Fruit fly (Drosophila melanogaster): Measurements from ENCODE around the gene Hsp23.

The Hsp23 gene

DNA sequence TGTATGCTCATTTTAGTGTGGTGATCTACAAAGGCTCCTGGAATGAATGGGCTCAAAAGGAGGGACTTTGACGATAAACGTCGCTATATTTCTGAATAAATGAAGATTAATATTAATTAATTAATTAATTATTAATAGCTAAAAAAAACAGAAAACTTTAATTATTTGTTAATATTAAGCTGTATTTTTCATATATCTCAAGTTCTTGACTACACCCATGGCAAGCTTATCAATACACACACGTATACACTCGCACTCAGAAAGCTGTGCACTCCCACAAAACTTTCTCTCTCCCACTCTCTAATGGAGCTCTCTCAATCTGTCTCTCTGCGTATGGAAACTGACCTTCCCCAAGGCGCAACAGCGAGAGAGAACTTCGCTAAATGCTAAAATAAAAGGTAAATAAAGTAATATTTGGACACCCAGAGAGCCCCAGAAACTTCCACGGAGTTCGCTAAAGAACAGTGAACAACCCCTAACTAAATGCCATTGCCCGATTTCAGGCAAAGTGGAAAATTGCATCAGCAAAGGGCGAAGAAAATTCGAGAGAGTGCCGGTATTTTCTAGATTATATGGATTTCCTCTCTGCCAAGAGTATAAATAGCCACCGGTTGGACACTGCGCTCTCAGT, 8.2 kb upstream of the Hsp23 start (continued):
- TF ChIP-seq Sox100B (GFP tag; optimal IDR thresholded peaks at IDR 0.05): peak; percentile 72
- TF ChIP-seq tll (GFP tag; optimal IDR thresholded peaks at IDR 0.05): no peak
- TF ChIP-seq Rx (GFP tag; IDR thresholded peaks at IDR 0.05): 0 out of 2 replicates have a peak, but pooled peaks have one; percentile 7
- TF ChIP-seq eyg (GFP tag; optimal IDR thresholded peaks at IDR 0.05): no peak
- no peak for TF ChIP-seq pros (GFP tag; optimal IDR thresholded peaks at IDR 0.05)
- TF ChIP-seq sob (GFP tag; IDR thresholded peaks at IDR 0.05): peak; percentile 85
- no peak for TF ChIP-seq pan (optimal IDR thresholded peaks at IDR 0.05)
- peak in 1 of 2 experiments; percentile 50 for TF ChIP-seq pan (GFP tag; optimal IDR thresholded peaks at IDR 0.05 in 1 of 2, IDR thresholded peaks at IDR 0.05 in 1 of 2)
- TF ChIP-seq CG2889 (GFP tag; IDR thresholded peaks at IDR 0.05): no peak
- TF ChIP-seq nau (GFP tag; optimal IDR thresholded peaks at IDR 0.05): peak; percentile 56
- no peak for TF ChIP-seq CG12769 (tag; optimal IDR thresholded peaks at IDR 0.05)
- peak; percentile 84 for TF ChIP-seq CG32532 (GFP tag; IDR thresholded peaks at IDR 0.05)
- TF ChIP-seq CG18011 (GFP tag; optimal IDR thresholded peaks at IDR 0.05): peak; percentile 47
- TF ChIP-seq CG4404 (GFP tag; IDR thresholded peaks at IDR 0.05): peak; percentile 33; the same call in 1 of the 2 replicates
- peak; percentile 52 for TF ChIP-seq CG5180 (GFP tag; optimal IDR thresholded peaks at IDR 0.05)
- peak; percentile 2 for TF ChIP-seq CTCF (GFP tag; optimal IDR thresholded peaks at IDR 0.05)
- TF ChIP-seq CG10654 (GFP tag; optimal IDR thresholded peaks at IDR 0.05): peak; percentile 28
- peak; percentile 30; the same call in 1 of the 2 replicates for TF ChIP-seq sim (GFP tag; IDR thresholded peaks at IDR 0.05)
- TF ChIP-seq nerfin-1 (tag; optimal IDR thresholded peaks at IDR 0.05): peak; percentile 98
- TF ChIP-seq z (GFP tag; IDR thresholded peaks at IDR 0.05): 0 out of 3 replicates have a peak, but pooled peaks have one; percentile 7
- peak; percentile 56; the same call in 1 of the 3 replicates for TF ChIP-seq Optix (GFP tag; IDR thresholded peaks at IDR 0.05)
- TF ChIP-seq peb (GFP tag; IDR thresholded peaks at IDR 0.05): peak; percentile 40
- TF ChIP-seq CG7745 (tag; optimal IDR thresholded peaks at IDR 0.05): no peak
- TF ChIP-seq D19B (GFP tag; optimal IDR thresholded peaks at IDR 0.05): peak; percentile 29
- TF ChIP-seq fd96Cb (tag; optimal IDR thresholded peaks at IDR 0.05): peak; percentile 61
- peak; percentile 80 for TF ChIP-seq unpg (GFP tag; optimal IDR thresholded peaks at IDR 0.05)
- no peak for TF ChIP-seq CG7963 (GFP tag; IDR thresholded peaks at IDR 0.05; ENCODE audit: partially characterized antibody)
- TF ChIP-seq abd-A (tag; optimal IDR thresholded peaks at IDR 0.05): peak; percentile 63
- peak; percentile 2 for TF ChIP-seq zen (tag; optimal IDR thresholded peaks at IDR 0.05)
- TF ChIP-seq CG14965 (GFP tag; optimal IDR thresholded peaks at IDR 0.05; ENCODE audit: borderline replicate concordance): no peak
- TF ChIP-seq CG12391 (tag; optimal IDR thresholded peaks at IDR 0.05): peak; percentile 73
- TF ChIP-seq Max (GFP tag; optimal IDR thresholded peaks at IDR 0.05): peak; percentile 30
- peak; percentile 69 for TF ChIP-seq slbo (GFP tag; IDR thresholded peaks at IDR 0.05)
- TF ChIP-seq CG4820 (GFP tag; optimal IDR thresholded peaks at IDR 0.05): peak; percentile 59
- peak; percentile 91 for TF ChIP-seq ci (GFP tag; IDR thresholded peaks at IDR 0.05)
- no peak for TF ChIP-seq p53 (GFP tag; optimal IDR thresholded peaks at IDR 0.05)
- TF ChIP-seq CG10147 (GFP tag; optimal IDR thresholded peaks at IDR 0.05): peak; percentile 77
- TF ChIP-seq Blimp-1 (GFP tag; optimal IDR thresholded peaks at IDR 0.05): peak; percentile 78
- TF ChIP-seq TFAM (GFP tag; optimal IDR thresholded peaks at IDR 0.05): no peak
- TF ChIP-seq Chrac-16 (GFP tag; optimal IDR thresholded peaks at IDR 0.05): peak; percentile 17
- TF ChIP-seq Fer3 (tag; optimal IDR thresholded peaks at IDR 0.05): peak; percentile 70
- peak; percentile 43 for TF ChIP-seq tin (GFP tag; optimal IDR thresholded peaks at IDR 0.05)
- peak; percentile 69 for TF ChIP-seq CoRest (tag; optimal IDR thresholded peaks at IDR 0.05)
- TF ChIP-seq CG3163 (GFP tag; optimal IDR thresholded peaks at IDR 0.05): no peak
- peak; percentile 84 for TF ChIP-seq CG2678 (tag; optimal IDR thresholded peaks at IDR 0.05)
- TF ChIP-seq esg (GFP tag; conservative IDR thresholded peaks at IDR 0.05): peak; percentile 48
- peak; percentile 26 for TF ChIP-seq lilli (GFP tag; optimal IDR thresholded peaks at IDR 0.05)

Measured in whole organism, embryonic.